Fruit fly (Drosophila melanogaster): ENCODE data around the gene PolG1.

The PolG1 gene

dm6 chr2L:13811323-13811722, 16.2 kb downstream of the PolG1 start, which contains the start of the genes Adat1 and CG16865:
TSS of gene Adat1 (minus strand) at chr2L:13811474.
TSS of gene CG16865 (plus strand) at chr2L:13811522.
- TF ChIP-seq CG7101 (tag; optimal IDR thresholded peaks at IDR 0.05) (no peak), kay (GFP tag; ENCODE audit: borderline replicate concordance) (no peak), cic (GFP tag; optimal IDR thresholded peaks at IDR 0.05) (peak; percentile 22), CG12768 (GFP tag; optimal IDR thresholded peaks at IDR 0.05) (no peak), CG7045 (GFP tag; optimal IDR thresholded peaks at IDR 0.05) (no peak), CG11617 (GFP tag; optimal IDR thresholded peaks at IDR 0.05) (no peak), CG5204 (GFP tag; optimal IDR thresholded peaks at IDR 0.05) (no peak), toe (GFP tag; optimal IDR thresholded peaks at IDR 0.05) (no peak), Mnt (GFP tag; optimal IDR thresholded peaks at IDR 0.05) (peak; percentile 23), CG33017 (tag; optimal IDR thresholded peaks at IDR 0.05) (no peak), bab1 (GFP tag; optimal IDR thresholded peaks at IDR 0.05) (peak; percentile 13), Hr96 (GFP tag; optimal IDR thresholded peaks at IDR 0.05) (no peak), CG1620 (GFP tag; optimal IDR thresholded peaks at IDR 0.05) (no peak)

DNA sequence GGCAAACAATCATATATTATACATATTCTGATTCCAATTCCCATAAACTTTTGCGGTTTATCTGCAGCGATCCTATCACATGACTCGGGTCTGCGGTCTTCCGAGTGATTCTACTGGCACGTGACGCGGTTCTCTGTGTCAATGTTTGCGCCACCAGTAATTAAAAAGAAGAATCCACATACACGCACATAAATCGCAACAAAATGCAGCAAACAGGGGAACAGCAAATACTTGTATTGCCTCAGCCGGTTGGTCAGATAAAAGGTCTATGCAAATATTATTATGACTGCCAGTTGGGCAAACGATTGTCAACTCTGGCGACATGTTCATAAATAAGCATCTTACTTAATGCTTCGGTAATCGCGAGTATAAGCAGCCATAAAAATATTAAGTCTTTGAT, 19.6 kb downstream of the PolG1 start:
- TF ChIP-seq Mnt (GFP tag; optimal IDR thresholded peaks at IDR 0.05) (peak; percentile 10), CG33017 (tag; optimal IDR thresholded peaks at IDR 0.05) (peak; percentile 61), kay (GFP tag; ENCODE audit: borderline replicate concordance) (no peak), CG12768 (GFP tag; optimal IDR thresholded peaks at IDR 0.05) (peak; percentile 21), tj (GFP tag; optimal IDR thresholded peaks at IDR 0.05) (no peak), CG7045 (GFP tag; optimal IDR thresholded peaks at IDR 0.05) (peak; percentile 34), Crg-1 (GFP tag; optimal IDR thresholded peaks at IDR 0.05) (peak; percentile 45), CG11617 (GFP tag; optimal IDR thresholded peaks at IDR 0.05) (peak; percentile 30), CG7101 (tag; optimal IDR thresholded peaks at IDR 0.05) (peak; percentile 55), ovo (GFP tag; optimal IDR thresholded peaks at IDR 0.05) (peak; percentile 43), toe (GFP tag; optimal IDR thresholded peaks at IDR 0.05) (no peak)

dm6 chr2L:13807097-13807496, 20.5 kb downstream of the PolG1 start:
- no peak for TF ChIP-seq cic (GFP tag; optimal IDR thresholded peaks at IDR 0.05)
- no peak for TF ChIP-seq kay (GFP tag; ENCODE audit: borderline replicate concordance)
- TF ChIP-seq Hr96 (GFP tag; optimal IDR thresholded peaks at IDR 0.05): no peak
- TF ChIP-seq CG5204 (GFP tag; optimal IDR thresholded peaks at IDR 0.05): no peak
- no peak for TF ChIP-seq CG11617 (GFP tag; optimal IDR thresholded peaks at IDR 0.05)
- TF ChIP-seq Mnt (GFP tag; optimal IDR thresholded peaks at IDR 0.05): no peak
- peak; percentile 2 for TF ChIP-seq CG12768 (GFP tag; optimal IDR thresholded peaks at IDR 0.05)
- TF ChIP-seq pad (GFP tag; optimal IDR thresholded peaks at IDR 0.05): no peak

- TF ChIP-seq Mnt (GFP tag; optimal IDR thresholded peaks at IDR 0.05): peak; percentile 52
- TF ChIP-seq cic (GFP tag; optimal IDR thresholded peaks at IDR 0.05): peak; percentile 13
- no peak for TF ChIP-seq tj (GFP tag; optimal IDR thresholded peaks at IDR 0.05)
Observed at dm6 chr2L:13805170-13805569, 22.4 kb downstream of the PolG1 start.

DNA sequence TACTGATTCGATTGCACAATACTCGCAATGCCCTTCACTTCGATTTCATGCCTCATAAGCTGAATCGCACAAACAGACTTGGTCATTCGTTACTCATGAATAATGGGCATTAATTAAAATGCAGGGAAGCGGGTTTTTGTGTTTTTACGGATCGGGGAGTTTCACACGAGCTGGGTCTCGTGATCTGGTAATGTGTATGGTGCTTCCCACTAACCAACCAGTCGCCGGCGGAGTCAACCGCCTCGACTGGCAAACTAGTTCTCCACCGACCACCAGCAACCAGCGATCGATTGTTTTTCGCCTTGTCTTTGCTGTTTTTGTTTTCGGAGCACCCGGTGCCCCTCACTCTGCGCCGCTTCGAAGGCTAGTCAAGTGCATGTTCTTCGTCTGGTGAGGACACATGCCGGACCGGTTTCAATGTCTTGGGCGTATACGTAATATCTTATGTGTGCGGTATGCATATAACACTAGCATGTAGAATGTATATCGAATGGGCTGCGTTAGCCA, 23.0 kb downstream of the PolG1 start:
- no peak for TF ChIP-seq cnc (optimal IDR thresholded peaks at IDR 0.05)
- peak; percentile 3 for TF ChIP-seq cic (GFP tag; optimal IDR thresholded peaks at IDR 0.05)
- TF ChIP-seq CG12768 (GFP tag; optimal IDR thresholded peaks at IDR 0.05): no peak
- TF ChIP-seq Mnt (GFP tag; optimal IDR thresholded peaks at IDR 0.05): no peak
- no peak for TF ChIP-seq bab1 (GFP tag; optimal IDR thresholded peaks at IDR 0.05)

dm6 chr2L:13803805-13804560, 23.6 kb downstream of the PolG1 start:
- peak; percentile 90 for TF ChIP-seq kay (GFP tag; ENCODE audit: borderline replicate concordance)
- TF ChIP-seq tj (GFP tag; optimal IDR thresholded peaks at IDR 0.05): no peak

dm6 chr2L:13803032-13803661, 24.4 kb downstream of the PolG1 start, which contains the start of gene CAH1:
TSS of gene CAH1 (plus strand) at chr2L:13803626.
- TF ChIP-seq ovo (GFP tag; optimal IDR thresholded peaks at IDR 0.05): peak; percentile 23
- TF ChIP-seq Mnt (GFP tag; optimal IDR thresholded peaks at IDR 0.05): peak; percentile 11
- TF ChIP-seq CG33017 (tag; optimal IDR thresholded peaks at IDR 0.05): peak; percentile 1
- TF ChIP-seq CG1620 (GFP tag; optimal IDR thresholded peaks at IDR 0.05): no peak
- peak; percentile 32 for TF ChIP-seq tj (GFP tag; optimal IDR thresholded peaks at IDR 0.05)
- TF ChIP-seq cic (GFP tag; optimal IDR thresholded peaks at IDR 0.05): peak; percentile 52
- peak in 1 of 2 experiments; percentile 37 for TF ChIP-seq cnc (optimal IDR thresholded peaks at IDR 0.05)
- TF ChIP-seq bab1 (GFP tag; optimal IDR thresholded peaks at IDR 0.05): no peak
- peak; percentile 70 for TF ChIP-seq CG12768 (GFP tag; optimal IDR thresholded peaks at IDR 0.05)
- no peak for TF ChIP-seq Hr96 (GFP tag; optimal IDR thresholded peaks at IDR 0.05)
